Worm (Caenorhabditis elegans) whole organism, L4 larva: ENCODE results near the gene C50B6.1.

Experiments used
- F37D6.2 ChIP-seq: sonication (generic microtip); optimal IDR thresholded peaks from 2 replicates; lab custom pipeline; 2016; ENCODE audit warnings: mild to moderate bottlenecking, missing genetic modification characterization, missing compliant biosample characterization
- Y48G9A.11 ChIP-seq: fragments of 200-800 bp; sonication (Bioruptor generic); IDR thresholded peaks from 2 replicates; pipeline ENCODE4 v1.3.6; 2022; ENCODE audit warnings: missing genetic modification reagents, missing genetic modification characterization, missing compliant biosample characterization
- aly-2 ChIP-seq: sonication (generic microtip); optimal IDR thresholded peaks from 2 replicates; lab custom pipeline; 2018; ENCODE audit warnings: missing biosample characterization, missing genetic modification characterization
- ceh-20 ChIP-seq: fragments of 200-800 bp; sonication (Bioruptor generic); IDR thresholded peaks from 2 replicates; pipeline ENCODE4 v1.3.6; 2022; ENCODE audit warnings: missing genetic modification reagents, missing genetic modification characterization, missing compliant biosample characterization
- cey-2 ChIP-seq: sonication (generic microtip); optimal IDR thresholded peaks from 3 replicates; lab custom pipeline; 2017; ENCODE audit warnings: missing genetic modification characterization, mild to moderate bottlenecking, missing compliant biosample characterization, antibody characterized with exemption, borderline replicate concordance; ENCODE audit not compliant: insufficient read depth
- daf-12 ChIP-seq: fragments of 150-350 bp; optimal IDR thresholded peaks from 2 replicates; lab custom pipeline; 2014; ENCODE audit warnings: missing biosample characterization, missing genetic modification reagents, missing genetic modification characterization
- daf-19 ChIP-seq: fragments of 200-800 bp; sonication (Bioruptor generic); conservative IDR thresholded peaks from 2 replicates; pipeline ENCODE4 v1.3.6; 2022; ENCODE audit warnings: missing genetic modification characterization, missing compliant biosample characterization
- dpl-1 ChIP-seq: fragments of 150-350 bp; optimal IDR thresholded peaks from 2 replicates; lab custom pipeline; 2014; ENCODE audit warnings: missing biosample characterization, missing genetic modification reagents, missing genetic modification characterization
- duxl-1 ChIP-seq: sonication (generic microtip); optimal IDR thresholded peaks from 2 replicates; lab custom pipeline; 2016; ENCODE audit warnings: mild to moderate bottlenecking, missing genetic modification characterization, moderate library complexity, missing compliant biosample characterization; ENCODE audit not compliant: poor library complexity
- dve-1 ChIP-seq: sonication (generic microtip); optimal IDR thresholded peaks from 2 replicates; lab custom pipeline; 2017; ENCODE audit warnings: antibody characterized with exemption, mild to moderate bottlenecking, missing genetic modification characterization, missing compliant biosample characterization; ENCODE audit not compliant: insufficient read depth
- egl-43 ChIP-seq: fragments of 200-800 bp; sonication (Bioruptor generic); IDR thresholded peaks from 2 replicates; pipeline ENCODE4 v1.3.6; 2022; ENCODE audit warnings: missing genetic modification reagents, missing genetic modification characterization, missing compliant biosample characterization
- fos-1 ChIP-seq: fragments of 150-350 bp; optimal IDR thresholded peaks from 2 replicates; lab custom pipeline; 2014; ENCODE audit warnings: missing biosample characterization, missing genetic modification characterization
- gei-8 ChIP-seq: fragments of 200-800 bp; sonication (Bioruptor generic); optimal IDR thresholded peaks from 2 replicates; lab custom pipeline; 2018; ENCODE audit warnings: mild to moderate bottlenecking, missing genetic modification characterization, missing compliant biosample characterization
- hlh-11 ChIP-seq: fragments of 200-800 bp; sonication (Bioruptor generic); optimal IDR thresholded peaks from 2 replicates; lab custom pipeline; 2018; ENCODE audit warnings: mild to moderate bottlenecking, missing genetic modification characterization, missing compliant biosample characterization
- lim-7 ChIP-seq: fragments of 200-800 bp; sonication (Bioruptor generic); IDR thresholded peaks from 2 replicates; pipeline ENCODE4 v1.3.6; 2022; ENCODE audit warnings: missing genetic modification characterization, missing compliant biosample characterization
- lin-13 ChIP-seq: fragments of 150-350 bp; optimal IDR thresholded peaks from 2 replicates; lab custom pipeline; 2014; ENCODE audit warnings: missing biosample characterization, missing genetic modification reagents, missing genetic modification characterization
- lin-15B ChIP-seq: fragments of 150-350 bp; sonication (generic microtip); optimal IDR thresholded peaks from 3 replicates; lab custom pipeline; 2014; ENCODE audit warnings: missing biosample characterization, missing genetic modification characterization
- lsy-2 ChIP-seq, 2 experiments: fragments of 150-350 bp in 1 of 2; sonication (generic microtip) in 1 of 2; optimal IDR thresholded peaks; 2 replicates each; lab custom pipeline; 2014 to 2017; ENCODE audit warnings: missing biosample characterization in 2 of 2, missing genetic modification characterization in 2 of 2
- madf-5 ChIP-seq, 2 experiments: fragments of 200-800 bp; sonication (Bioruptor generic); IDR thresholded peaks; 2 replicates each; pipeline ENCODE4 v1.3.6; 2022; ENCODE audit warnings: missing compliant biosample characterization in 2 of 2, missing genetic modification characterization in 2 of 2
- mdt-29 ChIP-seq: fragments of 200-800 bp; sonication (Bioruptor generic); IDR thresholded peaks from 2 replicates; pipeline ENCODE4 v1.3.6; 2022; ENCODE audit warnings: missing genetic modification reagents, missing genetic modification characterization, missing compliant biosample characterization
- nhr-10 ChIP-seq: fragments of 150-350 bp; optimal IDR thresholded peaks from 2 replicates; lab custom pipeline; 2014; ENCODE audit warnings: missing biosample characterization, missing genetic modification characterization
- nhr-111 ChIP-seq: fragments of 200-800 bp; sonication (Bioruptor generic); optimal IDR thresholded peaks from 2 replicates; lab custom pipeline; 2018; ENCODE audit warnings: mild to moderate bottlenecking, missing genetic modification characterization, missing compliant biosample characterization
- nhr-237 ChIP-seq: sonication (generic microtip); optimal IDR thresholded peaks from 2 replicates; lab custom pipeline; 2017; ENCODE audit warnings: missing biosample characterization, missing genetic modification characterization
- nhr-25 ChIP-seq: sonication (generic microtip); optimal IDR thresholded peaks from 2 replicates; lab custom pipeline; 2017; ENCODE audit warnings: missing genetic modification characterization, mild to moderate bottlenecking, missing compliant biosample characterization, antibody characterized with exemption, moderate library complexity, borderline replicate concordance; ENCODE audit not compliant: insufficient read depth
- nhr-42 ChIP-seq: fragments of 200-800 bp; sonication (Bioruptor generic); IDR thresholded peaks from 2 replicates; pipeline ENCODE4 v1.3.6; 2022; ENCODE audit warnings: missing genetic modification characterization, missing compliant biosample characterization
- nhr-76 ChIP-seq: fragments of 150-350 bp; optimal IDR thresholded peaks from 2 replicates; lab custom pipeline; 2014; ENCODE audit warnings: missing biosample characterization, missing genetic modification characterization
- php-3 ChIP-seq: fragments of 200-800 bp; sonication (Bioruptor generic); IDR thresholded peaks from 2 replicates; pipeline ENCODE4 v1.3.6; 2022; ENCODE audit warnings: missing genetic modification reagents, missing genetic modification characterization, missing compliant biosample characterization
- saeg-2 ChIP-seq: fragments of 200-800 bp; sonication (Bioruptor generic); IDR thresholded peaks from 2 replicates; pipeline ENCODE4 v1.3.6; 2022; ENCODE audit warnings: missing genetic modification reagents, missing genetic modification characterization, missing compliant biosample characterization
- sdz-12 ChIP-seq: fragments of 200-800 bp; sonication (Bioruptor generic); optimal IDR thresholded peaks from 2 replicates; lab custom pipeline; 2018; ENCODE audit warnings: mild to moderate bottlenecking, missing genetic modification characterization, missing compliant biosample characterization
- snpc-1.2 ChIP-seq: fragments of 200-800 bp; sonication (Bioruptor generic); IDR thresholded peaks from 2 replicates; pipeline ENCODE4 v1.3.6; 2022; ENCODE audit warnings: missing genetic modification reagents, missing genetic modification characterization, missing compliant biosample characterization
- unc-39 ChIP-seq: sonication (generic microtip); optimal IDR thresholded peaks from 2 replicates; lab custom pipeline; 2017; ENCODE audit warnings: missing biosample characterization, missing genetic modification characterization
- unc-62 ChIP-seq, 3 experiments: fragments of 150-350 bp in 1 of 3; sonication (generic microtip); optimal IDR thresholded peaks in 2 of 3; peaks in 1 of 3; 1 replicate in 1 of 3; 2 replicates in 2 of 3; lab custom pipeline; 2014 to 2017; ENCODE audit warnings: missing biosample characterization in 3 of 3, missing genetic modification characterization in 3 of 3, missing genetic modification reagents in 3 of 3, missing genotype in 1 of 3
- zfp-3 ChIP-seq: fragments of 200-800 bp; sonication (Bioruptor generic); conservative IDR thresholded peaks from 2 replicates; pipeline ENCODE4 v1.3.6; 2022; ENCODE audit warnings: missing genetic modification reagents, missing genetic modification characterization, missing compliant biosample characterization
- zip-11 ChIP-seq: fragments of 200-800 bp; sonication (Bioruptor generic); IDR thresholded peaks from 2 replicates; pipeline ENCODE4 v1.3.6; 2022; ENCODE audit warnings: missing genetic modification characterization, missing compliant biosample characterization
- ztf-7 ChIP-seq: fragments of 150-350 bp; optimal IDR thresholded peaks from 2 replicates; lab custom pipeline; 2014; ENCODE audit warnings: missing biosample characterization, missing genetic modification characterization

Gene C50B6.1

ce11 chrV:13262781-13263318, 45.9 kb upstream of the C50B6.1 start (continued):
- TF ChIP-seq zip-11 (GFP tag; lab: Robert Waterston, UW): no peak
- no peak for TF ChIP-seq gei-8 (GFP tag; lab: Kevin White, UChicago)
- no peak for TF ChIP-seq cey-2 (tag; lab: Kevin White, UChicago)
- no peak for TF ChIP-seq daf-12 (tag; lab: Kevin White, UChicago)
- no peak for TF ChIP-seq nhr-111 (GFP tag; lab: Kevin White, UChicago)
- peak in 1 of 2 experiments; percentile 3 for TF ChIP-seq lsy-2 (tag; optimal IDR thresholded peaks at IDR 0.05; lab: Kevin White, UChicago)
- TF ChIP-seq fos-1 (tag; lab: Kevin White, UChicago): no peak
- no peak for TF ChIP-seq Y48G9A.11 (GFP tag; lab: Robert Waterston, UW)
- no peak for TF ChIP-seq ceh-20 (GFP tag; lab: Robert Waterston, UW)
- no peak for TF ChIP-seq nhr-25 (tag; lab: Kevin White, UChicago)
- TF ChIP-seq dve-1 (tag; lab: Kevin White, UChicago): peak; percentile 47
- no peak for TF ChIP-seq nhr-76
- TF ChIP-seq php-3 (GFP tag; lab: Robert Waterston, UW): peak; percentile 71
- TF ChIP-seq zfp-3 (GFP tag; lab: Robert Waterston, UW): 0 out of 2 replicates have a peak, but pooled peaks have one; percentile 25
- TF ChIP-seq lin-13 (GFP tag; lab: Kevin White, UChicago): no peak
- no peak for TF ChIP-seq lin-15B (tag; lab: Kevin White, UChicago)
- no peak for TF ChIP-seq sdz-12 (GFP tag; lab: Kevin White, UChicago)
- no peak for TF ChIP-seq snpc-1.2 (GFP tag; lab: Robert Waterston, UW)
- no peak for TF ChIP-seq madf-5 (GFP tag; IDR thresholded peaks at IDR 0.05; lab: Robert Waterston, UW)
- no peak for TF ChIP-seq F37D6.2 (tag; lab: Kevin White, UChicago)
- no peak for TF ChIP-seq daf-19 (GFP tag; lab: Robert Waterston, UW)

ce11 chrV:13264245-13264644, 44.5 kb upstream of the C50B6.1 start, which contains the start of gene zip-5:
TSS of gene zip-5 (plus strand) at chrV:13264545.
- TF ChIP-seq dpl-1 (GFP tag; lab: Kevin White, UChicago) (no peak), ztf-7 (tag; lab: Kevin White, UChicago) (no peak), unc-39 (no peak), egl-43 (GFP tag; lab: Robert Waterston, UW) (no peak), unc-62 (GFP tag; optimal IDR thresholded peaks at IDR 0.05 in 1 of 2; lab: Kevin White, UChicago) (no peak), unc-62 (tag; optimal IDR thresholded peaks at IDR 0.05; lab: Kevin White, UChicago) (no peak), nhr-42 (GFP tag; lab: Robert Waterston, UW) (no peak), lin-13 (GFP tag; lab: Kevin White, UChicago) (no peak), mdt-29 (GFP tag; lab: Robert Waterston, UW) (no peak), snpc-1.2 (GFP tag; lab: Robert Waterston, UW) (no peak), hlh-11 (no peak), nhr-10 (no peak), nhr-237 (no peak), lim-7 (no peak), duxl-1 (no peak), saeg-2 (no peak)

ce11 chrV:13265628-13266027, 43.1 kb upstream of the C50B6.1 start:
- TF ChIP-seq cey-2 (tag; lab: Kevin White, UChicago): no peak
- no peak for TF ChIP-seq aly-2 (tag; lab: Kevin White, UChicago)
- no peak for TF ChIP-seq F37D6.2 (tag; lab: Kevin White, UChicago)
